Worm (Caenorhabditis elegans): ENCODE data around the gene C55A6.7.
"Not testable (repeated sequence)": the region's sequence is repeated elsewhere in the genome, so short reads cannot be mapped to it uniquely, and the experiment has no call there.

- not testable (repeated sequence) for TF ChIP-seq jun-1 (tag; optimal IDR thresholded peaks at IDR 0.05); tra-1 (GFP tag; IDR thresholded peaks at IDR 0.05); T26A8.4 (GFP tag; IDR thresholded peaks at IDR 0.05)
Observed at ce11 chrV:11478028-11478427, 42.3 kb downstream of the C55A6.7 start.
